Worm (Caenorhabditis elegans) whole organism, early embryonic: ENCODE results near the gene atln-1.

Source experiments
- B0310.2 ChIP-seq: sonication (generic microtip); optimal IDR thresholded peaks from 2 replicates; lab custom pipeline; 2016; ENCODE audit warnings: mild to moderate bottlenecking, missing genetic modification characterization, missing compliant biosample characterization
- F13C5.2 ChIP-seq: sonication (generic microtip); optimal IDR thresholded peaks from 2 replicates; lab custom pipeline; 2017; ENCODE audit warnings: mild to moderate bottlenecking, missing genetic modification characterization, inconsistent platforms, missing compliant biosample characterization
- aly-1 ChIP-seq: sonication (generic microtip); optimal IDR thresholded peaks from 2 replicates; lab custom pipeline; 2016; ENCODE audit warnings: missing genetic modification characterization, missing compliant biosample characterization
- ama-1 ChIP-seq: fragments of 150-350 bp; optimal IDR thresholded peaks from 2 replicates; lab custom pipeline; 2014
- ceh-13 ChIP-seq: fragments of 200-800 bp; sonication (Bioruptor generic); optimal IDR thresholded peaks from 2 replicates; lab custom pipeline; 2018; ENCODE audit warnings: mild to moderate bottlenecking, missing genetic modification characterization, missing compliant biosample characterization
- ceh-36 ChIP-seq: sonication (generic microtip); optimal IDR thresholded peaks from 2 replicates; lab custom pipeline; 2016; ENCODE audit warnings: missing genetic modification characterization, inconsistent platforms, missing compliant biosample characterization
- ets-7 ChIP-seq: sonication (generic microtip); optimal IDR thresholded peaks from 2 replicates; lab custom pipeline; 2016; ENCODE audit warnings: missing genotype, missing genetic modification characterization, missing compliant biosample characterization
- flt-1 ChIP-seq: fragments of 200-800 bp; sonication (Bioruptor generic); IDR thresholded peaks from 2 replicates; pipeline ENCODE4 v1.3.6; 2022; ENCODE audit warnings: missing genetic modification characterization, missing compliant biosample characterization
- hmbx-1 ChIP-seq: sonication (generic microtip); optimal IDR thresholded peaks from 2 replicates; lab custom pipeline; 2016; ENCODE audit warnings: mild to moderate bottlenecking, missing genetic modification characterization, missing compliant biosample characterization
- hmg-4 ChIP-seq: fragments of 200-800 bp; sonication (Bioruptor generic); optimal IDR thresholded peaks from 2 replicates; lab custom pipeline; 2018; ENCODE audit warnings: mild to moderate bottlenecking, missing genetic modification characterization, missing compliant biosample characterization
- hnd-1 ChIP-seq: sonication (generic microtip); optimal IDR thresholded peaks from 2 replicates; lab custom pipeline; 2016; ENCODE audit warnings: missing genetic modification characterization, missing compliant biosample characterization
- pes-1 ChIP-seq: fragments of 200-800 bp; sonication (Bioruptor generic); IDR thresholded peaks from 2 replicates; pipeline ENCODE4 v1.3.6; 2022; ENCODE audit warnings: missing genetic modification reagents, missing genetic modification characterization, missing compliant biosample characterization
- scrt-1 ChIP-seq: fragments of 200-800 bp; sonication (Bioruptor generic); IDR thresholded peaks from 2 replicates; pipeline ENCODE4 v1.3.6; 2022; ENCODE audit warnings: missing genetic modification characterization, missing compliant biosample characterization
- sea-1 ChIP-seq: fragments of 200-800 bp; sonication (Bioruptor generic); conservative IDR thresholded peaks from 2 replicates; pipeline ENCODE4 v1.3.6; 2022; ENCODE audit warnings: missing genetic modification characterization, missing compliant biosample characterization
- tbx-11 ChIP-seq: fragments of 200-800 bp; sonication (Bioruptor generic); IDR thresholded peaks from 2 replicates; pipeline ENCODE4 v1.3.6; 2022; ENCODE audit warnings: missing genetic modification characterization, missing compliant biosample characterization
- tbx-37 ChIP-seq: fragments of 200-800 bp; sonication (Bioruptor generic); conservative IDR thresholded peaks from 2 replicates; pipeline ENCODE4 v1.3.6; 2022; ENCODE audit warnings: missing genetic modification reagents, missing genetic modification characterization, missing compliant biosample characterization
- tra-4 ChIP-seq: sonication (generic microtip); optimal IDR thresholded peaks from 2 replicates; lab custom pipeline; 2017; ENCODE audit warnings: missing genetic modification characterization, missing compliant biosample characterization

atln-1 gene

ce11 chrIV:2755472-2755871 lies 33.0 kb upstream of the atln-1 start:
- peak; percentile 61; the same call in 1 of the 2 replicates for TF ChIP-seq pes-1

- 0 out of 2 replicates have a peak, but pooled peaks have one; percentile 47 for TF ChIP-seq pes-1
Measured at ce11 chrIV:2756073-2756472, 32.4 kb upstream of the atln-1 start.

- no peak for TF ChIP-seq flt-1 (GFP tag; lab: Robert Waterston, UW)
- no peak for TF ChIP-seq aly-1 (tag; lab: Kevin White, UChicago)
- no peak for TF ChIP-seq tbx-37 (GFP tag; lab: Robert Waterston, UW)
- TF ChIP-seq hmbx-1 (tag; lab: Kevin White, UChicago), result no peak
- no peak for TF ChIP-seq sea-1 (GFP tag; lab: Robert Waterston, UW)
- TF ChIP-seq hmg-4 (GFP tag; lab: Kevin White, UChicago), result no peak
- no peak for TF ChIP-seq ets-7
- no peak for TF ChIP-seq hnd-1
- TF ChIP-seq F13C5.2 (tag; lab: Kevin White, UChicago), result no peak
- TF ChIP-seq tbx-11 (GFP tag; lab: Robert Waterston, UW), result no peak
- no peak for TF ChIP-seq pes-1
- no peak for TF ChIP-seq ceh-36 (tag; lab: Kevin White, UChicago)
- no peak for TF ChIP-seq ceh-13 (GFP tag; lab: Kevin White, UChicago)
- no peak for TF ChIP-seq scrt-1 (GFP tag; lab: Robert Waterston, UW)
- TF ChIP-seq ama-1 (lab: Kevin White, UChicago), result no peak
- TF ChIP-seq tra-4 (tag; lab: Kevin White, UChicago), result no peak
- no peak for TF ChIP-seq B0310.2 (tag; lab: Kevin White, UChicago)
Measured at ce11 chrIV:2758079-2758478, 30.4 kb upstream of the atln-1 start.

- TF ChIP-seq aly-1 (tag; lab: Kevin White, UChicago) (no peak), ceh-13 (GFP tag; lab: Kevin White, UChicago) (no peak), pes-1 (no peak), ama-1 (lab: Kevin White, UChicago) (no peak), flt-1 (GFP tag; lab: Robert Waterston, UW) (no peak), hnd-1 (no peak), tbx-37 (GFP tag; lab: Robert Waterston, UW) (no peak), ets-7 (no peak), B0310.2 (tag; lab: Kevin White, UChicago) (no peak), sea-1 (GFP tag; lab: Robert Waterston, UW) (no peak), ceh-36 (tag; lab: Kevin White, UChicago) (no peak), F13C5.2 (tag; lab: Kevin White, UChicago) (no peak)
Measured at ce11 chrIV:2759163-2759562, 29.3 kb upstream of the atln-1 start, which contains the start of gene Y54G2A.38. Y54G2A.38 (plus strand) TSS chrIV:2759463.

- TF ChIP-seq tbx-11 (GFP tag; lab: Robert Waterston, UW) (no peak), ets-7 (no peak), aly-1 (tag; lab: Kevin White, UChicago) (no peak), hnd-1 (no peak), tbx-37 (GFP tag; lab: Robert Waterston, UW) (no peak), hmg-4 (GFP tag; lab: Kevin White, UChicago) (no peak), ama-1 (lab: Kevin White, UChicago) (no peak), pes-1 (no peak), ceh-13 (GFP tag; lab: Kevin White, UChicago) (no peak), ceh-36 (tag; lab: Kevin White, UChicago) (no peak), tra-4 (tag; lab: Kevin White, UChicago) (no peak), scrt-1 (GFP tag; lab: Robert Waterston, UW) (no peak), sea-1 (GFP tag; lab: Robert Waterston, UW) (no peak), flt-1 (GFP tag; lab: Robert Waterston, UW) (no peak), F13C5.2 (tag; lab: Kevin White, UChicago) (no peak), hmbx-1 (tag; lab: Kevin White, UChicago) (no peak), B0310.2 (tag; lab: Kevin White, UChicago) (no peak)
Measured at ce11 chrIV:2761477-2761876, 27.0 kb upstream of the atln-1 start.

ce11 chrIV:2762380-2762779 lies 26.1 kb upstream of the atln-1 start, which contains the start of gene Y54G2A.77:
Y54G2A.77 (plus strand) TSS chrIV:2762680.
- TF ChIP-seq aly-1 (tag; lab: Kevin White, UChicago) (no peak), tbx-11 (GFP tag; lab: Robert Waterston, UW) (no peak), ets-7 (no peak), tra-4 (tag; lab: Kevin White, UChicago) (no peak), scrt-1 (GFP tag; lab: Robert Waterston, UW) (no peak), hnd-1 (no peak), hmg-4 (GFP tag; lab: Kevin White, UChicago) (no peak), B0310.2 (tag; lab: Kevin White, UChicago) (no peak), tbx-37 (GFP tag; lab: Robert Waterston, UW) (no peak), hmbx-1 (tag; lab: Kevin White, UChicago) (no peak)

- TF ChIP-seq ceh-36 (tag; lab: Kevin White, UChicago), result no peak
- TF ChIP-seq tbx-11 (GFP tag; lab: Robert Waterston, UW), result no peak
- no peak for TF ChIP-seq hnd-1
Measured at ce11 chrIV:2764160-2764559, 24.3 kb upstream of the atln-1 start.

- TF ChIP-seq tbx-11 (GFP tag; lab: Robert Waterston, UW) (no peak), ceh-13 (GFP tag; lab: Kevin White, UChicago) (no peak), flt-1 (GFP tag; lab: Robert Waterston, UW) (no peak), ets-7 (no peak), tra-4 (tag; lab: Kevin White, UChicago) (no peak), ama-1 (lab: Kevin White, UChicago) (no peak), B0310.2 (tag; lab: Kevin White, UChicago) (no peak), hmbx-1 (tag; lab: Kevin White, UChicago) (no peak), sea-1 (GFP tag; lab: Robert Waterston, UW) (no peak), pes-1 (no peak), hmg-4 (GFP tag; lab: Kevin White, UChicago) (no peak), aly-1 (tag; lab: Kevin White, UChicago) (no peak), hnd-1 (no peak), scrt-1 (GFP tag; lab: Robert Waterston, UW) (no peak), F13C5.2 (tag; lab: Kevin White, UChicago) (no peak), ceh-36 (tag; lab: Kevin White, UChicago) (no peak), tbx-37 (GFP tag; lab: Robert Waterston, UW) (no peak)
Measured at ce11 chrIV:2765048-2765708, 23.3 kb upstream of the atln-1 start.
